Fruit fly (Drosophila melanogaster) whole organism, embryonic: Measurements from ENCODE around the gene Ykt6.

ENCODE experiments used
- Asciz ChIP-seq: fragments of 200-800 bp; sonication (Bioruptor generic); optimal IDR thresholded peaks from 2 replicates; lab custom pipeline; 2017; ENCODE audit warnings: missing biosample characterization, mild to moderate bottlenecking, missing genetic modification characterization, missing genetic modification reagents
- Atf3 ChIP-seq: fragments of 200-800 bp; sonication (Bioruptor generic); optimal IDR thresholded peaks from 3 replicates; lab custom pipeline; 2016; ENCODE audit warnings: missing biosample characterization, missing genetic modification characterization
- Atf6 ChIP-seq: fragments of 200-800 bp; sonication (Bioruptor generic); IDR thresholded peaks from 2 replicates; pipeline ENCODE4 v1.3.6; 2022; ENCODE audit warnings: missing biosample characterization, missing genetic modification characterization
- CG10321 ChIP-seq: fragments of 200-800 bp; sonication (Bioruptor generic); IDR thresholded peaks from 2 replicates; pipeline ENCODE4 v1.3.6; 2022; ENCODE audit warnings: missing biosample characterization, missing genetic modification characterization
- CG10543 ChIP-seq: fragments of 200-800 bp; sonication (Bioruptor generic); optimal IDR thresholded peaks from 3 replicates; lab custom pipeline; 2017; ENCODE audit warnings: missing biosample characterization, mild to moderate bottlenecking, missing genetic modification characterization, moderate library complexity
- CG10654 ChIP-seq: fragments of 200-800 bp; sonication (Bioruptor generic); optimal IDR thresholded peaks from 2 replicates; lab custom pipeline; 2016; ENCODE audit warnings: missing biosample characterization, missing genetic modification characterization
- CG10959 ChIP-seq: fragments of 200-800 bp; sonication (Bioruptor generic); IDR thresholded peaks from 2 replicates; pipeline ENCODE4 v1.3.6; 2022; ENCODE audit warnings: missing biosample characterization, missing genetic modification characterization
- CG11398 ChIP-seq: fragments of 200-800 bp; sonication (Bioruptor generic); optimal IDR thresholded peaks from 2 replicates; lab custom pipeline; 2016; ENCODE audit warnings: missing biosample characterization, missing genetic modification characterization
- CG12219 ChIP-seq: fragments of 200-800 bp; sonication (Bioruptor generic); optimal IDR thresholded peaks from 3 replicates; lab custom pipeline; 2018; ENCODE audit warnings: missing biosample characterization, mild to moderate bottlenecking, missing genetic modification characterization
- CG1647 ChIP-seq: fragments of 200-800 bp; sonication (Bioruptor generic); optimal IDR thresholded peaks from 3 replicates; lab custom pipeline; 2016; ENCODE audit warnings: missing biosample characterization, missing genetic modification characterization
- CG1792 ChIP-seq: fragments of 200-800 bp; sonication (Bioruptor generic); optimal IDR thresholded peaks from 2 replicates; lab custom pipeline; 2016; ENCODE audit warnings: missing biosample characterization, missing genetic modification characterization
- CG18011 ChIP-seq: fragments of 200-800 bp; sonication (Bioruptor generic); optimal IDR thresholded peaks from 2 replicates; lab custom pipeline; 2017; ENCODE audit warnings: missing biosample characterization, missing genetic modification characterization, mild to moderate bottlenecking, moderate library complexity, missing genotype
- CG18599 ChIP-seq: fragments of 200-800 bp; sonication (Bioruptor generic); optimal IDR thresholded peaks from 3 replicates; lab custom pipeline; 2017; ENCODE audit warnings: missing biosample characterization, missing genetic modification characterization, mild to moderate bottlenecking, moderate library complexity, missing genetic modification reagents
- CG2678 ChIP-seq: fragments of 200-800 bp; sonication (Bioruptor generic); optimal IDR thresholded peaks from 3 replicates; lab custom pipeline; 2019; ENCODE audit warnings: missing biosample characterization, mild to moderate bottlenecking, missing genetic modification characterization, moderate library complexity
- CG3065 ChIP-seq: fragments of 200-800 bp; sonication (Bioruptor generic); optimal IDR thresholded peaks from 2 replicates; lab custom pipeline; 2016; ENCODE audit warnings: missing biosample characterization, missing genetic modification characterization
- CG32767 ChIP-seq: fragments of 200-800 bp; sonication (Bioruptor generic); IDR thresholded peaks from 2 replicates; pipeline ENCODE4 v1.3.6; 2022; ENCODE audit warnings: missing biosample characterization, missing genetic modification characterization
- CG32772 ChIP-seq: fragments of 200-800 bp; sonication (Bioruptor generic); IDR thresholded peaks from 2 replicates; pipeline ENCODE4 v1.3.6; 2022; ENCODE audit warnings: missing biosample characterization, missing genetic modification characterization
- CG4424 ChIP-seq: fragments of 200-800 bp; sonication (Bioruptor generic); optimal IDR thresholded peaks from 3 replicates; lab custom pipeline; 2016; ENCODE audit warnings: missing biosample characterization, missing genetic modification characterization
- CG4854 ChIP-seq: fragments of 200-800 bp; sonication (Bioruptor generic); optimal IDR thresholded peaks from 2 replicates; lab custom pipeline; 2016; ENCODE audit warnings: missing biosample characterization, missing genetic modification characterization, inconsistent platforms
- CG5180 ChIP-seq: fragments of 200-800 bp; sonication (Bioruptor generic); optimal IDR thresholded peaks from 3 replicates; lab custom pipeline; 2017; ENCODE audit warnings: missing biosample characterization, missing genetic modification characterization, mild to moderate bottlenecking, moderate library complexity, missing genetic modification reagents
- CG6813 ChIP-seq: fragments of 200-800 bp; sonication (Bioruptor generic); optimal IDR thresholded peaks from 2 replicates; lab custom pipeline; 2017; ENCODE audit warnings: missing biosample characterization, missing genetic modification characterization, mild to moderate bottlenecking, moderate library complexity, missing genetic modification reagents
- CG7357 ChIP-seq: fragments of 200-800 bp; sonication (Bioruptor generic); IDR thresholded peaks from 3 replicates; pipeline ENCODE4 v1.3.6; 2022; ENCODE audit warnings: missing biosample characterization, missing genetic modification characterization
- CG8359 ChIP-seq: fragments of 200-800 bp; sonication (Bioruptor generic); optimal IDR thresholded peaks from 2 replicates; lab custom pipeline; 2017; ENCODE audit warnings: missing biosample characterization, mild to moderate bottlenecking, missing genetic modification characterization, borderline replicate concordance
- CHES-1-like ChIP-seq: fragments of 200-800 bp; sonication (Bioruptor generic); optimal IDR thresholded peaks from 2 replicates; lab custom pipeline; 2016; ENCODE audit warnings: missing biosample characterization, missing genetic modification characterization
- Chrac-16 ChIP-seq: fragments of 200-800 bp; sonication (Bioruptor generic); optimal IDR thresholded peaks from 3 replicates; lab custom pipeline; 2016; ENCODE audit warnings: missing biosample characterization, missing genetic modification characterization
- Dfd ChIP-seq, 2 experiments: fragments of >200 bp; optimal IDR thresholded peaks; 2 replicates each; lab custom pipeline; 2017; ENCODE audit warnings: missing biosample characterization in 2 of 2, missing genetic modification characterization in 2 of 2
- E2f1 ChIP-seq: fragments of 200-800 bp; sonication (Bioruptor generic); IDR thresholded peaks from 2 replicates; pipeline ENCODE4 v1.3.6; 2022; ENCODE audit warnings: missing biosample characterization, missing genetic modification characterization
- Gsc ChIP-seq: fragments of 200-800 bp; sonication (Bioruptor generic); IDR thresholded peaks from 2 replicates; pipeline ENCODE4 v1.3.6; 2022; ENCODE audit warnings: missing biosample characterization, missing genetic modification characterization
- H2.0 ChIP-seq: fragments of 200-800 bp; sonication (Bioruptor generic); IDR thresholded peaks from 2 replicates; pipeline ENCODE4 v1.3.6; 2022; ENCODE audit warnings: missing biosample characterization, missing genetic modification characterization
- HLHmδ ChIP-seq: fragments of 200-800 bp; sonication (Bioruptor generic); optimal IDR thresholded peaks from 2 replicates; lab custom pipeline; 2018; ENCODE audit warnings: missing biosample characterization, mild to moderate bottlenecking, missing genetic modification characterization, moderate library complexity
- Mad ChIP-seq: fragments of 200-800 bp; sonication (Bioruptor generic); optimal IDR thresholded peaks from 2 replicates; lab custom pipeline; 2016; ENCODE audit warnings: missing biosample characterization, missing genetic modification characterization
- Nf-YA ChIP-seq: fragments of 200-800 bp; sonication (Bioruptor generic); IDR thresholded peaks from 2 replicates; pipeline ENCODE4 v1.3.6; 2022; ENCODE audit warnings: missing biosample characterization, missing genetic modification characterization
- Nf-YB ChIP-seq: fragments of 200-800 bp; sonication (Bioruptor generic); optimal IDR thresholded peaks from 3 replicates; lab custom pipeline; 2019; ENCODE audit warnings: missing biosample characterization, mild to moderate bottlenecking, missing genetic modification characterization, moderate library complexity
- Scr ChIP-seq: fragments of 200-800 bp; sonication (Bioruptor generic); IDR thresholded peaks from 2 replicates; pipeline ENCODE4 v1.3.6; 2022; ENCODE audit warnings: missing biosample characterization, missing genetic modification characterization; ENCODE audit not compliant: partially characterized antibody
- Sox102F ChIP-seq: fragments of 200-800 bp; sonication (Bioruptor generic); optimal IDR thresholded peaks from 2 replicates; lab custom pipeline; 2018; ENCODE audit warnings: missing biosample characterization, mild to moderate bottlenecking, missing genetic modification characterization, moderate library complexity
- al ChIP-seq: fragments of 200-800 bp; sonication (Bioruptor generic); IDR thresholded peaks from 2 replicates; pipeline ENCODE4 v1.3.6; 2022; ENCODE audit warnings: missing biosample characterization, missing genetic modification characterization
- fd3F ChIP-seq: fragments of 200-800 bp; sonication (Bioruptor generic); optimal IDR thresholded peaks from 2 replicates; lab custom pipeline; 2018; ENCODE audit warnings: missing biosample characterization, mild to moderate bottlenecking, missing genetic modification characterization, moderate library complexity
- fru ChIP-seq: fragments of >200 bp; optimal IDR thresholded peaks from 2 replicates; lab custom pipeline; 2017
- gcm2 ChIP-seq: fragments of 200-800 bp; sonication (Bioruptor generic); optimal IDR thresholded peaks from 2 replicates; lab custom pipeline; 2016; ENCODE audit warnings: missing biosample characterization, missing genetic modification characterization
- gsb ChIP-seq: fragments of 200-800 bp; sonication (Bioruptor generic); IDR thresholded peaks from 2 replicates; pipeline ENCODE4 v1.3.6; 2022; ENCODE audit warnings: missing biosample characterization, missing genetic modification characterization
- h ChIP-seq: fragments of >200 bp; optimal IDR thresholded peaks from 2 replicates; lab custom pipeline; 2017
- her ChIP-seq: fragments of 200-800 bp; sonication (Bioruptor generic); optimal IDR thresholded peaks from 2 replicates; lab custom pipeline; 2016; ENCODE audit warnings: missing biosample characterization, missing genetic modification characterization
- jumu ChIP-seq: fragments of 200-800 bp; sonication (Bioruptor generic); optimal IDR thresholded peaks from 3 replicates; lab custom pipeline; 2016; ENCODE audit warnings: missing biosample characterization, missing genetic modification characterization
- maf-S ChIP-seq: fragments of 200-800 bp; sonication (Bioruptor generic); optimal IDR thresholded peaks from 2 replicates; lab custom pipeline; 2016; ENCODE audit warnings: missing biosample characterization, missing genetic modification characterization
- pho ChIP-seq: fragments of 200-800 bp; sonication (Bioruptor generic); optimal IDR thresholded peaks from 2 replicates; lab custom pipeline; 2016; ENCODE audit warnings: missing biosample characterization, missing genetic modification characterization
- ro ChIP-seq: fragments of 200-800 bp; sonication (Bioruptor generic); IDR thresholded peaks from 2 replicates; pipeline ENCODE4 v1.3.6; 2022; ENCODE audit warnings: missing biosample characterization, missing genetic modification characterization
- stwl ChIP-seq: fragments of 200-800 bp; sonication (Bioruptor generic); optimal IDR thresholded peaks from 3 replicates; lab custom pipeline; 2018; ENCODE audit warnings: missing biosample characterization, mild to moderate bottlenecking, missing genetic modification characterization, moderate library complexity
- tll ChIP-seq, 2 experiments: fragments of 200-800 bp in 1 of 2; fragments of >200 bp in 1 of 2; sonication (Bioruptor generic) in 1 of 2; optimal IDR thresholded peaks; 2 replicates each; lab custom pipeline; 2017 to 2019; ENCODE audit warnings: missing biosample characterization in 2 of 2, missing genetic modification characterization in 2 of 2, mild to moderate bottlenecking in 1 of 2, moderate library complexity in 1 of 2
- usp ChIP-seq: fragments of >200 bp; optimal IDR thresholded peaks from 2 replicates; lab custom pipeline; 2017; ENCODE audit warnings: missing biosample characterization, missing genetic modification characterization
- wor ChIP-seq: fragments of 200-800 bp; sonication (Bioruptor generic); IDR thresholded peaks from 2 replicates; pipeline ENCODE4 v1.3.6; 2022; ENCODE audit warnings: missing biosample characterization, missing genetic modification characterization

Ykt6 gene

DNA sequence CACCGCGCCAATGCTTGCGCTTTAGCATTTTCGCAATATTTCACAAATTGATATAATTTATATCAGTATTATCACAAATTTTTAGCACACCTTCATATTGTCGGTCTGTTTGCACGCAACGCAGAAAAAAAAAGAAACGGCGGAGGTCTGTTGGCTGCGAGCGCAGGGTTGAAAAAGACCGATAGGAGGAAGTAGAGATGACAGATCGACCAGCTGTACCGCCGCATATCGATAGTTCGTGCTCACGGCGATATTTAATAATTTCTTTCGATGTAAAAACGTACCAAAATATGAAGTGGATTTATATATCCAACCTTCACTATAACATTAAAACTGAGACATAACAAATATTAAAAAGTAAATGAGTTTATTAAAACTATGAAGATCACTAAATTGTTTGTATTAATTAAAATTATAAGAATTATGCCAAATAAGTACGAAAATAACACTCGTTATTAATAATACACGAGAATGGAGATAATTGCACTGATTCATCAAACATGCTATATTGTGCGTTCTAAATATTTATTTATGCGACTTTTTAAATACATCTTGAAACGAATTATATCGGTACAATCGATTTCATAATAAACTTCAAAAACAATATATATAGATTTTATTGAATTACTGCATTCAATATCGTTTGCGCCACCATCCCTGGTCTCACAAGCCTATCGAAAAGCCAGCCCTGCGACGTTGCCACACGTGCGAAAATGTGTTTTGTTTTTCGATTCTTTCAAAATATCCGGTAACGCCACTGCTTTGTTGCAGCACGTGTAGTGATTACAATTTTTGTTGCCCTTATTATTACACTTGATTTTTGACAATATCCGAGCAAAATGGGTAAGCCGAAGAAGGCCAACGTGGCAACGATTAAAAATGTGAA is 18.8 kb upstream of the Ykt6 start, which contains the start of the genes RpS6 and bys (continued):
- TF ChIP-seq CG1792 (GFP tag; lab: Kevin White, UChicago) (no peak), Scr (GFP tag; lab: Robert Waterston, UW) (peak; percentile 88), Chrac-16 (GFP tag; lab: Kevin White, UChicago) (peak; percentile 48), usp (no peak), Atf6 (GFP tag; lab: Robert Waterston, UW) (no peak), CG32767 (GFP tag; lab: Robert Waterston, UW) (no peak), pho (GFP tag; lab: Kevin White, UChicago) (no peak), CG32772 (GFP tag; lab: Robert Waterston, UW) (peak; percentile 58), Asciz (GFP tag; lab: Kevin White, UChicago) (peak; percentile 64), CG5180 (GFP tag; lab: Kevin White, UChicago) (peak; percentile 24), CG18011 (GFP tag; lab: Kevin White, UChicago) (no peak), CG6813 (peak; percentile 51), jumu (GFP tag; lab: Kevin White, UChicago) (no peak), h (lab: Kevin White, UChicago) (no peak), E2f1 (GFP tag; lab: Robert Waterston, UW) (peak; percentile 12; the same call in 1 of the 2 replicates), gsb (GFP tag; lab: Robert Waterston, UW) (peak; percentile 31), CG2678 (tag; lab: Kevin White, UChicago) (peak; percentile 35), CG18599 (GFP tag; lab: Kevin White, UChicago) (peak; percentile 46), ro (no peak; the same call in 1 of the 2 replicates), Gsc (GFP tag; lab: Robert Waterston, UW) (no peak), wor (no peak), CG12219 (GFP tag; lab: Kevin White, UChicago) (peak; percentile 20), CG10654 (peak; percentile 10), Atf3 (GFP tag; lab: Kevin White, UChicago) (no peak), gcm2 (GFP tag; lab: Kevin White, UChicago) (no peak), CG4854 (GFP tag; lab: Kevin White, UChicago) (no peak), CHES-1-like (GFP tag; lab: Kevin White, UChicago) (peak; percentile 5), CG11398 (GFP tag; lab: Kevin White, UChicago) (no peak), fd3F (GFP tag; lab: Kevin White, UChicago) (no peak), stwl (peak; percentile 23), her (peak; percentile 32), Sox102F (GFP tag; lab: Kevin White, UChicago) (no peak), CG1647 (no peak), CG8359 (GFP tag; lab: Kevin White, UChicago) (no peak), CG7357 (GFP tag; lab: Robert Waterston, UW) (no peak), Mad (peak; percentile 10), CG10543 (peak; percentile 5), al (peak; percentile 38), HLHmδ (GFP tag; lab: Kevin White, UChicago) (peak; percentile 76), Dfd (GFP tag; optimal IDR thresholded peaks at IDR 0.05; lab: Kevin White, UChicago) (no peak), maf-S (GFP tag; lab: Kevin White, UChicago) (peak; percentile 18), fru (lab: Kevin White, UChicago) (no peak), CG10959 (no peak), tll (GFP tag; optimal IDR thresholded peaks at IDR 0.05; lab: Kevin White, UChicago) (no peak), H2.0 (GFP tag; lab: Robert Waterston, UW) (peak; percentile 33; the same call in 1 of the 2 replicates), CG3065 (GFP tag; lab: Kevin White, UChicago) (no peak), Nf-YB (GFP tag; lab: Kevin White, UChicago) (peak; percentile 3), CG4424 (peak; percentile 39), Nf-YA (GFP tag; lab: Robert Waterston, UW) (no peak), CG10321 (GFP tag; lab: Robert Waterston, UW) (no peak)
